Worm (Caenorhabditis elegans): ENCODE results near the gene C09G9.8.

C09G9.8 gene

DNA sequence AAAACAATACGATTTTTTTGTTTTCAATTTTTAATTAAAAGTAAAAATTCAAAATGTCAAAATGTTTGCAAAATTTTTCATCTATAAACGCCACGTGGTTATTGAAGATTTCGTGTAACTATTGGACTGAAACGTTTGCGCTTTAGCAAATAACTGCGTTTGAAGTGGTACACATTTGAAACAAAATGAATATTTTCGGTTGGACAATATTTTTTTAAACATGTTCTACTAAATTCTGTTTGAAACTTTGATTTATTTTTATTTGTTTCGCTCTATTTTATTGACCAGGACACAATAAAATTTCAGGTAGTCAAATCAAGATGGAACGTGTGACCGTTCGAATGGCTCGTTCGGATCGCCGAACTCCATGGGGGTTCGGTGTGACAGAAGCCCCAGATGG lies 29.1 kb upstream of the C09G9.8 start, which contains the start of gene alp-1:
Gene alp-1 (plus strand): TSS at position 301 of the 400 bp plus-strand sequence.
- TF ChIP-seq hmg-4 (GFP tag; optimal IDR thresholded peaks at IDR 0.05) (no peak), hmbx-1 (tag; optimal IDR thresholded peaks at IDR 0.05) (no peak), pes-1 (GFP tag; IDR thresholded peaks at IDR 0.05) (no peak), ceh-13 (GFP tag; optimal IDR thresholded peaks at IDR 0.05) (no peak), ets-7 (tag; optimal IDR thresholded peaks at IDR 0.05) (no peak), tra-4 (tag; optimal IDR thresholded peaks at IDR 0.05) (no peak), B0310.2 (tag; optimal IDR thresholded peaks at IDR 0.05) (no peak), scrt-1 (GFP tag; IDR thresholded peaks at IDR 0.05) (no peak), tbx-37 (GFP tag; conservative IDR thresholded peaks at IDR 0.05) (no peak), F13C5.2 (tag; optimal IDR thresholded peaks at IDR 0.05) (no peak), sea-1 (GFP tag; conservative IDR thresholded peaks at IDR 0.05) (no peak), flt-1 (GFP tag; IDR thresholded peaks at IDR 0.05) (no peak), aly-1 (tag; optimal IDR thresholded peaks at IDR 0.05) (no peak), ama-1 (optimal IDR thresholded peaks at IDR 0.05) (no peak), ceh-36 (tag; optimal IDR thresholded peaks at IDR 0.05) (no peak), hnd-1 (tag; optimal IDR thresholded peaks at IDR 0.05) (no peak)

ce11 chrIV:8853301-8853700 lies 28.0 kb upstream of the C09G9.8 start:
- no peak for TF ChIP-seq tbx-11 (GFP tag; IDR thresholded peaks at IDR 0.05)
- no peak for TF ChIP-seq pes-1 (GFP tag; IDR thresholded peaks at IDR 0.05)
- TF ChIP-seq aly-1 (tag; optimal IDR thresholded peaks at IDR 0.05): no peak
- no peak for TF ChIP-seq ets-7 (tag; optimal IDR thresholded peaks at IDR 0.05)
- no peak for TF ChIP-seq F13C5.2 (tag; optimal IDR thresholded peaks at IDR 0.05)
- no peak for TF ChIP-seq scrt-1 (GFP tag; IDR thresholded peaks at IDR 0.05)
- no peak for TF ChIP-seq hnd-1 (tag; optimal IDR thresholded peaks at IDR 0.05)
- no peak for TF ChIP-seq flt-1 (GFP tag; IDR thresholded peaks at IDR 0.05)
- no peak for TF ChIP-seq B0310.2 (tag; optimal IDR thresholded peaks at IDR 0.05)
- no peak for TF ChIP-seq ceh-13 (GFP tag; optimal IDR thresholded peaks at IDR 0.05)
- TF ChIP-seq hmbx-1 (tag; optimal IDR thresholded peaks at IDR 0.05): no peak
- TF ChIP-seq tbx-37 (GFP tag; conservative IDR thresholded peaks at IDR 0.05): no peak
- TF ChIP-seq ama-1 (optimal IDR thresholded peaks at IDR 0.05): no peak
- no peak for TF ChIP-seq hmg-4 (GFP tag; optimal IDR thresholded peaks at IDR 0.05)
- TF ChIP-seq ceh-36 (tag; optimal IDR thresholded peaks at IDR 0.05): no peak
- no peak for TF ChIP-seq sea-1 (GFP tag; conservative IDR thresholded peaks at IDR 0.05)
- TF ChIP-seq tra-4 (tag; optimal IDR thresholded peaks at IDR 0.05): no peak

ce11 chrIV:8855963-8856362 lies 25.3 kb upstream of the C09G9.8 start, which contains the start of gene T11B7.5:
T11B7.5 (minus strand) TSS chrIV:8856063.
- TF ChIP-seq pes-1 (GFP tag; IDR thresholded peaks at IDR 0.05) (no peak), B0310.2 (tag; optimal IDR thresholded peaks at IDR 0.05) (no peak), ceh-13 (GFP tag; optimal IDR thresholded peaks at IDR 0.05) (no peak), tra-4 (tag; optimal IDR thresholded peaks at IDR 0.05) (no peak), flt-1 (GFP tag; IDR thresholded peaks at IDR 0.05) (no peak), ceh-36 (tag; optimal IDR thresholded peaks at IDR 0.05) (no peak), hmbx-1 (tag; optimal IDR thresholded peaks at IDR 0.05) (no peak), F13C5.2 (tag; optimal IDR thresholded peaks at IDR 0.05) (no peak), hnd-1 (tag; optimal IDR thresholded peaks at IDR 0.05) (no peak), hmg-4 (GFP tag; optimal IDR thresholded peaks at IDR 0.05) (no peak), ets-7 (tag; optimal IDR thresholded peaks at IDR 0.05) (no peak), aly-1 (tag; optimal IDR thresholded peaks at IDR 0.05) (no peak), tbx-11 (GFP tag; IDR thresholded peaks at IDR 0.05) (no peak), sea-1 (GFP tag; conservative IDR thresholded peaks at IDR 0.05) (no peak), tbx-37 (GFP tag; conservative IDR thresholded peaks at IDR 0.05) (no peak), scrt-1 (GFP tag; IDR thresholded peaks at IDR 0.05) (no peak)

DNA sequence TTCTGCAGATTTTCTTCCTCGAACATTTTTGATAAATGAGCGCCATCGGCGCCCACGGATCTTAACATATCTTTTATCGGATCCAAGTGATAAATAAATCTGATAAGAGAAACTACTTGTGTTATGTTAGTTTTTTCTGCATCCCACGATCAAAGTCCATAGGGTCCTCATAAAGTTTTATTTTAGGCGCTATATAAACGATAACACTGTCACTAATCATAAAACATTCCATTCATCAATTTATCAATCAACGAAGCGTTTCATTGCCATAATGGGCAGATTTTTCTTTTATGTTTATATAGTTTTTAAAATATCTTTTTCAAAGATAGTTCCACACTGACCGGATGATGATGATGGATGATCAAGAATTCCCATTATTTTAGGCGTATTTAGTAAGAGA lies 16.6 kb upstream of the C09G9.8 start:
- TF ChIP-seq hmbx-1 (tag; optimal IDR thresholded peaks at IDR 0.05) (no peak), ets-7 (tag; optimal IDR thresholded peaks at IDR 0.05) (no peak), F13C5.2 (tag; optimal IDR thresholded peaks at IDR 0.05) (no peak), pes-1 (GFP tag; IDR thresholded peaks at IDR 0.05) (no peak), sea-1 (GFP tag; conservative IDR thresholded peaks at IDR 0.05) (no peak), ceh-13 (GFP tag; optimal IDR thresholded peaks at IDR 0.05) (no peak), tra-4 (tag; optimal IDR thresholded peaks at IDR 0.05) (no peak), flt-1 (GFP tag; IDR thresholded peaks at IDR 0.05) (no peak), B0310.2 (tag; optimal IDR thresholded peaks at IDR 0.05) (no peak), ceh-36 (tag; optimal IDR thresholded peaks at IDR 0.05) (no peak), scrt-1 (GFP tag; IDR thresholded peaks at IDR 0.05) (no peak), tbx-11 (GFP tag; IDR thresholded peaks at IDR 0.05) (no peak), hnd-1 (tag; optimal IDR thresholded peaks at IDR 0.05) (no peak), ama-1 (optimal IDR thresholded peaks at IDR 0.05) (no peak), tbx-37 (GFP tag; conservative IDR thresholded peaks at IDR 0.05) (no peak), aly-1 (tag; optimal IDR thresholded peaks at IDR 0.05) (no peak), hmg-4 (GFP tag; optimal IDR thresholded peaks at IDR 0.05) (no peak)

DNA sequence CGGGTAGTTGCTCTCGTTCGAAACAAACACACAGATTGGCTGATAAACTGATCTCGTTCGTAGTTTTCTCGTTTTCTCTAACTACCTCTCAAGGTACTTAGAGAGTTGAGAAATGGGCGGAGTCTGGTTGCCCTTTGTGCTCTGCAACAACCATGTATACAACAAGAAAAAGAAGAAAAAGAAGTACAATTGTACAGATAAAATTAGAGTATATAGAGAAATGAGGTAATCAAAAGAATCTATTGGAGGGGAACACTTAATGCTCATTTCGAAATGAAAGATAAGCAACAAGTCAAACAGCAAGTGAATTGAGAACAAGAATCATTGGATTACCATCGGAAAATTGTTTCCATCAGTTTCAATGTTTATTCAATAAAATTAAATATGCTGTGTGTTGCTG lies 15.9 kb upstream of the C09G9.8 start, which contains the start of gene C09G9.1:
Gene C09G9.1 (minus strand): TSS at position 143 of the 400 bp plus-strand sequence.
- TF ChIP-seq tbx-11 (GFP tag; IDR thresholded peaks at IDR 0.05): no peak
- no peak for TF ChIP-seq ceh-13 (GFP tag; optimal IDR thresholded peaks at IDR 0.05)
- TF ChIP-seq ceh-36 (tag; optimal IDR thresholded peaks at IDR 0.05): no peak

DNA sequence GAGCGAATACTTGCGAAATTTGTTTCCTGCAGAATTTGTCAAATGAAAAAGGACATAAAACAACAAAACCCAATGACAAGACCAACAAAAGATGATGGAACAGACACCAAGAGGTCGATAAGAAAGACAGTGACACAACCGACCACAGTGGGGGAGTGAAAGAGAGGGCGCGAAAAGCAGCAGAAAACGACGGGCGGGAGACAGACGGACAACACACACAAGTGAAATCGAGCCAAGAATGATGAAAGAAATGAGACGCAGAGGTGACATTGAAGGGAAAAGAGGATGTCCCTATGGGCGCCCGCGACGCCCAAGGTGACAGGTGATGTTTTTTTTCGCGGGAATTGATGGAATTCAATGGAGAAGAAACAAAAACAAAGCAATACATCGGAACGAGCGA lies 15.2 kb upstream of the C09G9.8 start:
- TF ChIP-seq hmg-4 (GFP tag; optimal IDR thresholded peaks at IDR 0.05) (peak; percentile 30), ama-1 (optimal IDR thresholded peaks at IDR 0.05) (no peak), hnd-1 (tag; optimal IDR thresholded peaks at IDR 0.05) (no peak), scrt-1 (GFP tag; IDR thresholded peaks at IDR 0.05) (no peak), tbx-37 (GFP tag; conservative IDR thresholded peaks at IDR 0.05) (no peak)

DNA sequence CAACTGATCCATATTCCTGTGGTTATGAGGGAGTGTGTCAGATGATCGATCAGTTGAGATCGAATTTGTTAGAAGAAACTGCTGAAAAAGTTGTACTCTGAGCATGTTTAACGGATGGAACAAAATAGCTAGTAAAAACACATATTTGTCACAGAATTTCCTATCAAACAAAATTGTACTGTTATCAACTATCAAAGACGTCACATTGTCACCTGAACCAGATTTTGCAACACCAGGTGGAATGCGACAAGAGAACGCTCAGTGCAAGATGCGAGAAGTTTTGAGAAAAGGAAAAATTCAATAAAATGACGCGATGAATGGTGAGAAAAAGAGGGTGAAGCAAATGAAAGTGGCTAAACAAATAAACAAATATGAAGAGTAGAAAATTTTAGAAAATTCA lies 13.7 kb upstream of the C09G9.8 start:
- TF ChIP-seq ama-1 (optimal IDR thresholded peaks at IDR 0.05) (no peak), B0310.2 (tag; optimal IDR thresholded peaks at IDR 0.05) (no peak)

- TF ChIP-seq sea-1 (GFP tag; conservative IDR thresholded peaks at IDR 0.05) (no peak), hnd-1 (tag; optimal IDR thresholded peaks at IDR 0.05) (no peak), hmg-4 (GFP tag; optimal IDR thresholded peaks at IDR 0.05) (no peak), ceh-13 (GFP tag; optimal IDR thresholded peaks at IDR 0.05) (no peak), B0310.2 (tag; optimal IDR thresholded peaks at IDR 0.05) (no peak), tra-4 (tag; optimal IDR thresholded peaks at IDR 0.05) (no peak), tbx-37 (GFP tag; conservative IDR thresholded peaks at IDR 0.05) (no peak), ets-7 (tag; optimal IDR thresholded peaks at IDR 0.05) (no peak), ama-1 (optimal IDR thresholded peaks at IDR 0.05) (no peak), scrt-1 (GFP tag; IDR thresholded peaks at IDR 0.05) (no peak), hmbx-1 (tag; optimal IDR thresholded peaks at IDR 0.05) (no peak), aly-1 (tag; optimal IDR thresholded peaks at IDR 0.05) (no peak), tbx-11 (GFP tag; IDR thresholded peaks at IDR 0.05) (no peak), pes-1 (GFP tag; IDR thresholded peaks at IDR 0.05) (no peak), ceh-36 (tag; optimal IDR thresholded peaks at IDR 0.05) (no peak), F13C5.2 (tag; optimal IDR thresholded peaks at IDR 0.05) (no peak), flt-1 (GFP tag; IDR thresholded peaks at IDR 0.05) (no peak)
Measured at ce11 chrIV:8869624-8870023, 11.7 kb upstream of the C09G9.8 start, which contains the start of gene npp-23. npp-23 (minus strand) TSS chrIV:8869679.
